Fruit fly (Drosophila melanogaster): ENCODE measurements around the gene CG17650.

- TF ChIP-seq CTCF (optimal IDR thresholded peaks at IDR 0.05) (no peak), CG8478 (optimal IDR thresholded peaks at IDR 0.05) (no peak)
These were observed at the start of gene CG17650 for dm6 chr2L:1758853-1759252.

All from S2 (cell line).